Worm (Caenorhabditis elegans) whole organism, young adult: ENCODE data around the gene hpo-10.

Experiments
- B0261.1 ChIP-seq: sonication (generic microtip); optimal IDR thresholded peaks from 2 replicates; lab custom pipeline; 2016; ENCODE audit warnings: mild to moderate bottlenecking, missing genetic modification characterization, moderate library complexity, missing compliant biosample characterization
- B0336.3 ChIP-seq: fragments of 200-800 bp; sonication (Bioruptor generic); IDR thresholded peaks from 2 replicates; pipeline ENCODE4 v1.3.6; 2022; ENCODE audit warnings: missing genetic modification characterization, missing compliant biosample characterization
- D2030.7 ChIP-seq: fragments of 200-800 bp; sonication (Bioruptor generic); IDR thresholded peaks from 2 replicates; pipeline ENCODE4 v1.3.6; 2022; ENCODE audit warnings: missing genetic modification reagents, missing genetic modification characterization, missing compliant biosample characterization
- F10E7.11 ChIP-seq: sonication (generic microtip); optimal IDR thresholded peaks from 2 replicates; lab custom pipeline; 2017; ENCODE audit warnings: mild to moderate bottlenecking, missing genetic modification characterization, moderate library complexity, missing compliant biosample characterization
- F33H1.4 ChIP-seq: fragments of 200-800 bp; sonication (Bioruptor generic); IDR thresholded peaks from 2 replicates; pipeline ENCODE4 v1.3.6; 2022; ENCODE audit warnings: missing genetic modification reagents, missing genetic modification characterization, missing compliant biosample characterization
- F37B4.10 ChIP-seq: fragments of 200-800 bp; sonication (Bioruptor generic); IDR thresholded peaks from 2 replicates; pipeline ENCODE4 v1.3.6; 2022; ENCODE audit warnings: missing genetic modification characterization, missing compliant biosample characterization
- F39B2.1 ChIP-seq: fragments of 200-800 bp; sonication (Bioruptor generic); IDR thresholded peaks from 2 replicates; pipeline ENCODE4 v1.3.6; 2022; ENCODE audit warnings: missing genetic modification reagents, missing genetic modification characterization, missing compliant biosample characterization
- F49E8.2 ChIP-seq: sonication (generic microtip); optimal IDR thresholded peaks from 3 replicates; lab custom pipeline; 2017; ENCODE audit warnings: missing genetic modification characterization, mild to moderate bottlenecking, missing compliant biosample characterization, antibody characterized with exemption, moderate library complexity; ENCODE audit not compliant: insufficient read depth
- F57C9.4 ChIP-seq: sonication (generic microtip); optimal IDR thresholded peaks from 2 replicates; lab custom pipeline; 2017; ENCODE audit warnings: mild to moderate bottlenecking, missing genetic modification characterization, missing compliant biosample characterization
- K11D2.4 ChIP-seq: fragments of 200-800 bp; sonication (Bioruptor generic); IDR thresholded peaks from 2 replicates; pipeline ENCODE4 v1.3.6; 2022; ENCODE audit warnings: missing genetic modification reagents, missing genetic modification characterization, missing compliant biosample characterization
- Y53G8AR.9 ChIP-seq: fragments of 200-800 bp; sonication (Bioruptor generic); conservative IDR thresholded peaks from 2 replicates; pipeline ENCODE4 v1.3.6; 2022; ENCODE audit warnings: missing genetic modification reagents, missing genetic modification characterization, missing compliant biosample characterization
- Y56A3A.18 ChIP-seq: fragments of 200-800 bp; sonication (Bioruptor generic); IDR thresholded peaks from 2 replicates; pipeline ENCODE4 v1.3.6; 2022; ENCODE audit warnings: missing genetic modification reagents, missing genetic modification characterization, missing compliant biosample characterization
- Y79H2A.3 ChIP-seq: fragments of 200-800 bp; sonication (Bioruptor generic); conservative IDR thresholded peaks from 2 replicates; pipeline ENCODE4 v1.3.6; 2022; ENCODE audit warnings: missing genetic modification reagents, missing genetic modification characterization, missing compliant biosample characterization
- akir-1 ChIP-seq: fragments of 200-800 bp; sonication (Bioruptor generic); optimal IDR thresholded peaks from 2 replicates; lab custom pipeline; 2018; ENCODE audit warnings: mild to moderate bottlenecking, missing genetic modification characterization, moderate library complexity, missing compliant biosample characterization
- attf-3 ChIP-seq: fragments of 200-800 bp; sonication (Bioruptor generic); conservative IDR thresholded peaks from 2 replicates; pipeline ENCODE4 v1.3.6; 2022; ENCODE audit warnings: missing genetic modification reagents, missing genetic modification characterization, missing compliant biosample characterization
- attf-6 ChIP-seq: fragments of 200-800 bp; sonication (Bioruptor generic); IDR thresholded peaks from 2 replicates; pipeline ENCODE4 v1.3.6; 2022; ENCODE audit warnings: missing genetic modification reagents, missing genetic modification characterization, missing compliant biosample characterization
- bed-1 ChIP-seq: fragments of 200-800 bp; sonication (Bioruptor generic); IDR thresholded peaks from 2 replicates; pipeline ENCODE4 v1.3.6; 2022; ENCODE audit warnings: missing genetic modification reagents, missing genetic modification characterization, missing compliant biosample characterization
- ccch-3 ChIP-seq: fragments of 200-800 bp; sonication (Bioruptor generic); optimal IDR thresholded peaks from 2 replicates; lab custom pipeline; 2018; ENCODE audit warnings: mild to moderate bottlenecking, missing genetic modification characterization, missing compliant biosample characterization
- cebp-2 ChIP-seq: fragments of 200-800 bp; sonication (Bioruptor generic); IDR thresholded peaks from 2 replicates; pipeline ENCODE4 v1.3.6; 2022; ENCODE audit warnings: missing genetic modification characterization, missing compliant biosample characterization
- ceh-40 ChIP-seq: fragments of 200-800 bp; sonication (Bioruptor generic); IDR thresholded peaks from 2 replicates; pipeline ENCODE4 v1.3.6; 2022; ENCODE audit warnings: missing genetic modification characterization, missing compliant biosample characterization
- ceh-58 ChIP-seq: fragments of 200-800 bp; sonication (Bioruptor generic); IDR thresholded peaks from 2 replicates; pipeline ENCODE4 v1.3.6; 2022; ENCODE audit warnings: missing genetic modification characterization, missing compliant biosample characterization
- ceh-79 ChIP-seq: sonication (generic microtip); optimal IDR thresholded peaks from 2 replicates; lab custom pipeline; 2017; ENCODE audit warnings: mild to moderate bottlenecking, missing genetic modification characterization, missing compliant biosample characterization
- die-1 ChIP-seq: sonication (generic microtip); optimal IDR thresholded peaks from 2 replicates; lab custom pipeline; 2016; ENCODE audit warnings: missing genotype, mild to moderate bottlenecking, missing genetic modification characterization, missing compliant biosample characterization
- dpff-1 ChIP-seq: sonication (generic microtip); optimal IDR thresholded peaks from 2 replicates; lab custom pipeline; 2017; ENCODE audit warnings: mild to moderate bottlenecking, missing genetic modification characterization, missing compliant biosample characterization
- efl-1 ChIP-seq: fragments of 150-350 bp; optimal IDR thresholded peaks from 2 replicates; lab custom pipeline; 2014; ENCODE audit warnings: missing biosample characterization, missing genetic modification reagents, missing genetic modification characterization
- egl-18 ChIP-seq: fragments of 200-800 bp; sonication (Bioruptor generic); IDR thresholded peaks from 2 replicates; pipeline ENCODE4 v1.3.6; 2022; ENCODE audit warnings: missing genetic modification reagents, missing genetic modification characterization, missing compliant biosample characterization
- egrh-3 ChIP-seq: fragments of 200-800 bp; sonication (Bioruptor generic); IDR thresholded peaks from 2 replicates; pipeline ENCODE4 v1.3.6; 2022; ENCODE audit warnings: missing genetic modification reagents, missing genetic modification characterization, missing compliant biosample characterization
- fkh-3 ChIP-seq: sonication (generic microtip); optimal IDR thresholded peaks from 2 replicates; lab custom pipeline; 2016; ENCODE audit warnings: mild to moderate bottlenecking, missing genetic modification characterization, missing compliant biosample characterization
- him-1 ChIP-seq: sonication (generic microtip); optimal IDR thresholded peaks from 2 replicates; lab custom pipeline; 2016; ENCODE audit warnings: missing genotype, missing genetic modification reagents, missing genetic modification characterization, missing compliant biosample characterization
- hlh-12 ChIP-seq: sonication (generic microtip); optimal IDR thresholded peaks from 2 replicates; lab custom pipeline; 2016; ENCODE audit warnings: missing genetic modification characterization, missing compliant biosample characterization
- hlh-26 ChIP-seq: fragments of 200-800 bp; sonication (Bioruptor generic); conservative IDR thresholded peaks from 2 replicates; pipeline ENCODE4 v1.3.6; 2022; ENCODE audit warnings: missing genetic modification reagents, missing genetic modification characterization, missing compliant biosample characterization
- hmg-20 ChIP-seq: fragments of 200-800 bp; sonication (Bioruptor generic); IDR thresholded peaks from 2 replicates; pipeline ENCODE4 v1.3.6; 2022; ENCODE audit warnings: missing genetic modification reagents, missing genetic modification characterization, missing compliant biosample characterization
- hsf-1 ChIP-seq: fragments of 200-800 bp; sonication (Bioruptor generic); IDR thresholded peaks from 2 replicates; pipeline ENCODE4 v1.3.6; 2022; ENCODE audit warnings: missing genetic modification reagents, missing genetic modification characterization, missing compliant biosample characterization
- let-526 ChIP-seq: fragments of 200-800 bp; sonication (Bioruptor generic); IDR thresholded peaks from 2 replicates; pipeline ENCODE4 v1.3.6; 2022; ENCODE audit warnings: missing genetic modification reagents, missing genetic modification characterization, missing compliant biosample characterization
- let-607 ChIP-seq, 2 experiments: fragments of 200-800 bp in 1 of 2; sonication (Bioruptor generic) in 1 of 2; sonication (generic microtip) in 1 of 2; optimal IDR thresholded peaks; 2 replicates each; lab custom pipeline; 2016 to 2018; ENCODE audit warnings: mild to moderate bottlenecking in 2 of 2, missing compliant biosample characterization in 2 of 2, missing genetic modification characterization in 2 of 2, moderate library complexity in 2 of 2, missing genotype in 1 of 2
- mcd-1 ChIP-seq: fragments of 200-800 bp; sonication (Bioruptor generic); IDR thresholded peaks from 2 replicates; pipeline ENCODE4 v1.3.6; 2022; ENCODE audit warnings: missing genetic modification reagents, missing genetic modification characterization, missing compliant biosample characterization
- mel-28 ChIP-seq: sonication (generic microtip); optimal IDR thresholded peaks from 2 replicates; lab custom pipeline; 2016; ENCODE audit warnings: borderline replicate concordance, mild to moderate bottlenecking, missing genetic modification characterization, missing compliant biosample characterization
- nhr-90 ChIP-seq: sonication (generic microtip); optimal IDR thresholded peaks from 2 replicates; lab custom pipeline; 2016; ENCODE audit warnings: missing genotype, mild to moderate bottlenecking, missing genetic modification characterization, missing compliant biosample characterization
- pbrm-1 ChIP-seq: fragments of 200-800 bp; sonication (Bioruptor generic); IDR thresholded peaks from 2 replicates; pipeline ENCODE4 v1.3.6; 2022; ENCODE audit warnings: missing genetic modification reagents, missing genetic modification characterization, missing compliant biosample characterization
- pha-4 ChIP-seq: fragments of 150-350 bp; sonication (generic microtip); optimal IDR thresholded peaks from 2 replicates; lab custom pipeline; 2014; ENCODE audit warnings: missing biosample characterization, missing genetic modification reagents, missing genetic modification characterization
- snpc-3.4 ChIP-seq: sonication (generic microtip); optimal IDR thresholded peaks from 2 replicates; lab custom pipeline; 2017; ENCODE audit warnings: missing genetic modification characterization, mild to moderate bottlenecking, missing compliant biosample characterization, antibody characterized with exemption, moderate library complexity, missing genotype, missing genetic modification reagents
- sptf-2 ChIP-seq: fragments of 200-800 bp; sonication (Bioruptor generic); optimal IDR thresholded peaks from 2 replicates; lab custom pipeline; 2018; ENCODE audit warnings: mild to moderate bottlenecking, missing genetic modification characterization, missing compliant biosample characterization
- tbp1 ChIP-seq: fragments of 200-800 bp; sonication (Bioruptor generic); optimal IDR thresholded peaks from 2 replicates; lab custom pipeline; 2018; ENCODE audit warnings: mild to moderate bottlenecking, missing genetic modification characterization, missing compliant biosample characterization
- unc-62 ChIP-seq: fragments of 150-350 bp; optimal IDR thresholded peaks from 2 replicates; lab custom pipeline; 2014; ENCODE audit warnings: missing biosample characterization, missing genetic modification reagents, missing genetic modification characterization
- xnd-1 ChIP-seq: sonication (generic microtip); optimal IDR thresholded peaks from 2 replicates; lab custom pipeline; 2016; ENCODE audit warnings: missing genotype, missing genetic modification reagents, missing genetic modification characterization, missing compliant biosample characterization
- ztf-18 ChIP-seq: sonication (generic microtip); optimal IDR thresholded peaks from 2 replicates; lab custom pipeline; 2016; ENCODE audit warnings: missing genotype, mild to moderate bottlenecking, missing genetic modification characterization, missing compliant biosample characterization
- ztf-22 ChIP-seq: fragments of 200-800 bp; sonication (Bioruptor generic); optimal IDR thresholded peaks from 2 replicates; lab custom pipeline; 2018; ENCODE audit warnings: mild to moderate bottlenecking, missing genetic modification characterization, moderate library complexity, missing compliant biosample characterization
- ztf-26 ChIP-seq: sonication (generic microtip); optimal IDR thresholded peaks from 2 replicates; lab custom pipeline; 2017; ENCODE audit warnings: missing genetic modification characterization, missing compliant biosample characterization
- ztf-28 ChIP-seq: fragments of 200-800 bp; sonication (Bioruptor generic); IDR thresholded peaks from 2 replicates; pipeline ENCODE4 v1.3.6; 2022; ENCODE audit warnings: missing genetic modification reagents, missing genetic modification characterization, missing compliant biosample characterization
- ztf-3 ChIP-seq: fragments of 200-800 bp; sonication (Bioruptor generic); optimal IDR thresholded peaks from 2 replicates; lab custom pipeline; 2018; ENCODE audit warnings: mild to moderate bottlenecking, missing genetic modification characterization, missing compliant biosample characterization

Gene hpo-10

DNA sequence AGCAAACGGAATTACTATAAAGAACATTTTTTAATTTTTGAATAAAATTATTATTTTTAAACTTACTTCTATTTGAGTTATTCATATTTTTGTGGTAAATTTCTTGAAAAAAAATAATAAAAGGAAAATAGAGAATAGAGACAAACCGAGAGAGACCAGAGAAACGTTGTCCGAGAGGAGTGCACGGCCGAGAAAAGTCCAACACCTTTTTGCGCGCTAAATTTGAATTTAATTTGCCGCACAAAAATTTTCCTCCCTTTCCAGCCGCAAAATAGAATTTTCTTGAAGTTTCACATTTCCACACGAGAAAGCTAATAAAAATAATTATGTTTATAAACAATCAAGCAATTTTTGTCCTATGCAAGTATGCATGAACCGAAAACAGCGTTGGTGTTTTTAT lies 7.5 kb upstream of the hpo-10 start, which contains the start of the genes F01F1.11 and F01F1.3 (continued):
- peak in 1 of 2 experiments; percentile 57 for TF ChIP-seq let-607 (tag; optimal IDR thresholded peaks at IDR 0.05; lab: Kevin White, UChicago)
- no peak for TF ChIP-seq sptf-2 (GFP tag; lab: Kevin White, UChicago)
- TF ChIP-seq ceh-58 (GFP tag; lab: Robert Waterston, UW): no peak
- no peak for TF ChIP-seq hlh-12 (tag; lab: Kevin White, UChicago)
- TF ChIP-seq dpff-1 (tag; lab: Kevin White, UChicago): no peak
- TF ChIP-seq unc-62 (GFP tag; lab: Kevin White, UChicago): no peak
- TF ChIP-seq K11D2.4 (GFP tag; lab: Robert Waterston, UW): peak; percentile 57
- no peak for TF ChIP-seq Y56A3A.18
- TF ChIP-seq D2030.7: peak; percentile 69
- TF ChIP-seq F37B4.10: no peak
- TF ChIP-seq bed-1 (GFP tag; lab: Robert Waterston, UW): no peak
- TF ChIP-seq ccch-3 (GFP tag; lab: Kevin White, UChicago): peak; percentile 54
- TF ChIP-seq F39B2.1 (GFP tag; lab: Robert Waterston, UW): no peak
- TF ChIP-seq efl-1 (GFP tag; lab: Kevin White, UChicago): peak; percentile 80
- TF ChIP-seq B0261.1 (tag; lab: Kevin White, UChicago): no peak
- no peak for TF ChIP-seq egl-18 (GFP tag; lab: Robert Waterston, UW)
- TF ChIP-seq let-526 (GFP tag; lab: Robert Waterston, UW): peak; percentile 65; the same call in 1 of the 2 replicates
- no peak for TF ChIP-seq ztf-26
- TF ChIP-seq mel-28 (tag; lab: Kevin White, UChicago): no peak
- TF ChIP-seq B0336.3 (GFP tag; lab: Robert Waterston, UW): 0 out of 2 replicates have a peak, but pooled peaks have one; percentile 15
- TF ChIP-seq ztf-28 (GFP tag; lab: Robert Waterston, UW): peak; percentile 72; the same call in 1 of the 2 replicates
- no peak for TF ChIP-seq xnd-1 (tag; lab: Kevin White, UChicago)
- no peak for TF ChIP-seq egrh-3 (GFP tag; lab: Robert Waterston, UW)
- TF ChIP-seq mcd-1 (GFP tag; lab: Robert Waterston, UW): peak; percentile 77
- TF ChIP-seq pbrm-1 (GFP tag; lab: Robert Waterston, UW): peak; percentile 57; the same call in 1 of the 2 replicates
- peak; percentile 8 for TF ChIP-seq tbp1
- no peak for TF ChIP-seq ceh-40 (GFP tag; lab: Robert Waterston, UW)
- no peak for TF ChIP-seq F57C9.4 (tag; lab: Kevin White, UChicago)
- no peak for TF ChIP-seq fkh-3 (tag; lab: Kevin White, UChicago)
- no peak for TF ChIP-seq attf-6 (GFP tag; lab: Robert Waterston, UW)
- TF ChIP-seq die-1 (tag; lab: Kevin White, UChicago): no peak
- no peak for TF ChIP-seq pha-4 (tag; lab: Kevin White, UChicago)
- no peak for TF ChIP-seq nhr-90
- TF ChIP-seq F49E8.2 (tag; lab: Kevin White, UChicago): peak; percentile 42
- TF ChIP-seq Y53G8AR.9 (GFP tag; lab: Robert Waterston, UW): no peak
- TF ChIP-seq F10E7.11 (tag; lab: Kevin White, UChicago): no peak
- TF ChIP-seq him-1 (tag; lab: Kevin White, UChicago): peak; percentile 31
- TF ChIP-seq Y79H2A.3 (GFP tag; lab: Robert Waterston, UW): no peak
- TF ChIP-seq ztf-3 (GFP tag; lab: Kevin White, UChicago): no peak
- peak; percentile 69 for TF ChIP-seq attf-3 (GFP tag; lab: Robert Waterston, UW)
- no peak for TF ChIP-seq ztf-22 (GFP tag; lab: Kevin White, UChicago)
- no peak for TF ChIP-seq hmg-20
- no peak for TF ChIP-seq hsf-1 (GFP tag; lab: Robert Waterston, UW)
- no peak for TF ChIP-seq hlh-26
- no peak for TF ChIP-seq akir-1 (GFP tag; lab: Kevin White, UChicago)
- TF ChIP-seq snpc-3.4 (tag; lab: Kevin White, UChicago): no peak
- no peak for TF ChIP-seq cebp-2 (GFP tag; lab: Robert Waterston, UW)
- TF ChIP-seq ztf-18: peak; percentile 10
- no peak for TF ChIP-seq ceh-79 (tag; lab: Kevin White, UChicago)
- TF ChIP-seq F33H1.4 (GFP tag; lab: Robert Waterston, UW): peak; percentile 63
